Worm (Caenorhabditis elegans) whole organism, L4 larva: Measurements from ENCODE around the gene haf-2.

ENCODE experiments used
- F26F4.8 ChIP-seq: fragments of 200-800 bp; sonication (Bioruptor generic); conservative IDR thresholded peaks from 2 replicates; pipeline ENCODE4 v1.3.6; 2022; ENCODE audit warnings: missing genetic modification characterization, missing compliant biosample characterization
- F37D6.2 ChIP-seq: sonication (generic microtip); optimal IDR thresholded peaks from 2 replicates; lab custom pipeline; 2016; ENCODE audit warnings: mild to moderate bottlenecking, missing genetic modification characterization, missing compliant biosample characterization
- R02D3.7 ChIP-seq: fragments of 150-350 bp; sonication (generic microtip); optimal IDR thresholded peaks from 3 replicates; lab custom pipeline; 2014; ENCODE audit warnings: missing biosample characterization, missing genetic modification characterization
- T26A8.4 ChIP-seq: fragments of 200-800 bp; sonication (Bioruptor generic); IDR thresholded peaks from 2 replicates; pipeline ENCODE4 v1.3.6; 2022; ENCODE audit warnings: missing genetic modification characterization, missing compliant biosample characterization
- Y48G9A.11 ChIP-seq: fragments of 200-800 bp; sonication (Bioruptor generic); IDR thresholded peaks from 2 replicates; pipeline ENCODE4 v1.3.6; 2022; ENCODE audit warnings: missing genetic modification reagents, missing genetic modification characterization, missing compliant biosample characterization
- ZK546.5 ChIP-seq, 2 experiments: sonication (generic microtip); optimal IDR thresholded peaks; 2 replicates each; lab custom pipeline; 2017; ENCODE audit warnings: missing biosample characterization in 2 of 2, missing genetic modification characterization in 2 of 2
- aly-2 ChIP-seq: sonication (generic microtip); optimal IDR thresholded peaks from 2 replicates; lab custom pipeline; 2018; ENCODE audit warnings: missing biosample characterization, missing genetic modification characterization
- arid-1 ChIP-seq: fragments of 200-800 bp; sonication (Bioruptor generic); conservative IDR thresholded peaks from 2 replicates; pipeline ENCODE4 v1.3.6; 2022; ENCODE audit warnings: missing genetic modification reagents, missing genetic modification characterization, missing compliant biosample characterization
- ceh-28 ChIP-seq: fragments of 150-350 bp; optimal IDR thresholded peaks from 2 replicates; lab custom pipeline; 2014; ENCODE audit warnings: missing biosample characterization, missing genetic modification reagents, missing genetic modification characterization
- ceh-62 ChIP-seq: sonication (generic microtip); optimal IDR thresholded peaks from 2 replicates; lab custom pipeline; 2017; ENCODE audit warnings: missing biosample characterization, missing genetic modification characterization
- ceh-82 ChIP-seq: sonication (generic microtip); optimal IDR thresholded peaks from 2 replicates; lab custom pipeline; 2017; ENCODE audit warnings: missing biosample characterization, missing genetic modification characterization
- ces-1 ChIP-seq: fragments of 150-350 bp; sonication (generic microtip); optimal IDR thresholded peaks from 4 replicates; lab custom pipeline; 2014; ENCODE audit warnings: missing biosample characterization, missing genetic modification reagents, missing genetic modification characterization
- cey-2 ChIP-seq: sonication (generic microtip); optimal IDR thresholded peaks from 3 replicates; lab custom pipeline; 2017; ENCODE audit warnings: missing genetic modification characterization, mild to moderate bottlenecking, missing compliant biosample characterization, antibody characterized with exemption, borderline replicate concordance; ENCODE audit not compliant: insufficient read depth
- ctbp-1 ChIP-seq: fragments of 200-800 bp; sonication (Bioruptor generic); IDR thresholded peaks from 2 replicates; pipeline ENCODE4 v1.3.6; 2022; ENCODE audit warnings: missing genetic modification reagents, missing genetic modification characterization, missing compliant biosample characterization
- daf-12 ChIP-seq: fragments of 150-350 bp; optimal IDR thresholded peaks from 2 replicates; lab custom pipeline; 2014; ENCODE audit warnings: missing biosample characterization, missing genetic modification reagents, missing genetic modification characterization
- daf-16 ChIP-seq, 3 experiments: sonication (generic microtip); optimal IDR thresholded peaks; 2 replicates each; lab custom pipeline; 2016 to 2017; ENCODE audit warnings: missing genetic modification characterization in 3 of 3, missing genetic modification reagents in 3 of 3, mild to moderate bottlenecking in 2 of 3, missing compliant biosample characterization in 2 of 3, missing biosample characterization in 1 of 3, moderate library complexity in 1 of 3
- dmd-6 ChIP-seq: fragments of 200-800 bp; sonication (Bioruptor generic); IDR thresholded peaks from 2 replicates; pipeline ENCODE4 v1.3.6; 2022; ENCODE audit warnings: missing genetic modification reagents, missing genetic modification characterization, missing compliant biosample characterization
- dmd-9 ChIP-seq: fragments of 200-800 bp; sonication (Bioruptor generic); IDR thresholded peaks from 2 replicates; pipeline ENCODE4 v1.3.6; 2022; ENCODE audit warnings: missing genetic modification reagents, missing genetic modification characterization, missing compliant biosample characterization
- dpl-1 ChIP-seq: fragments of 150-350 bp; optimal IDR thresholded peaks from 2 replicates; lab custom pipeline; 2014; ENCODE audit warnings: missing biosample characterization, missing genetic modification reagents, missing genetic modification characterization
- egl-27 ChIP-seq: sonication (generic microtip); optimal IDR thresholded peaks from 3 replicates; lab custom pipeline; 2017; ENCODE audit warnings: missing biosample characterization, missing genetic modification reagents, missing genetic modification characterization
- fkh-10 ChIP-seq: fragments of 150-350 bp; optimal IDR thresholded peaks from 2 replicates; lab custom pipeline; 2014; ENCODE audit warnings: missing biosample characterization, missing genetic modification reagents, missing genetic modification characterization
- hlh-30 ChIP-seq: sonication (generic microtip); optimal IDR thresholded peaks from 2 replicates; lab custom pipeline; 2017; ENCODE audit warnings: antibody characterized with exemption, mild to moderate bottlenecking, missing genetic modification characterization, missing compliant biosample characterization; ENCODE audit not compliant: insufficient read depth
- hmg-1.1 ChIP-seq: fragments of 200-800 bp; sonication (Bioruptor generic); IDR thresholded peaks from 2 replicates; pipeline ENCODE4 v1.3.6; 2022; ENCODE audit warnings: missing genetic modification reagents, missing genetic modification characterization, missing compliant biosample characterization
- jun-1 ChIP-seq: fragments of 150-350 bp; optimal IDR thresholded peaks from 2 replicates; lab custom pipeline; 2014; ENCODE audit warnings: missing biosample characterization, missing genetic modification reagents, missing genetic modification characterization
- lim-7 ChIP-seq: fragments of 200-800 bp; sonication (Bioruptor generic); IDR thresholded peaks from 2 replicates; pipeline ENCODE4 v1.3.6; 2022; ENCODE audit warnings: missing genetic modification characterization, missing compliant biosample characterization
- lin-13 ChIP-seq: fragments of 150-350 bp; optimal IDR thresholded peaks from 2 replicates; lab custom pipeline; 2014; ENCODE audit warnings: missing biosample characterization, missing genetic modification reagents, missing genetic modification characterization
- lin-29 ChIP-seq: fragments of 200-800 bp; sonication (Bioruptor generic); IDR thresholded peaks from 2 replicates; pipeline ENCODE4 v1.3.6; 2022; ENCODE audit warnings: missing genetic modification reagents, missing genetic modification characterization, missing compliant biosample characterization
- lin-39 ChIP-seq: fragments of 150-350 bp; optimal IDR thresholded peaks from 2 replicates; lab custom pipeline; 2014; ENCODE audit warnings: missing biosample characterization, missing genetic modification reagents, missing genetic modification characterization
- mdl-1 ChIP-seq, 2 experiments: fragments of 150-350 bp in 1 of 2; sonication (generic microtip) in 1 of 2; optimal IDR thresholded peaks; 2 replicates each; lab custom pipeline; 2014 to 2017; ENCODE audit warnings: missing biosample characterization in 2 of 2, missing genetic modification characterization in 2 of 2
- mdt-29 ChIP-seq: fragments of 200-800 bp; sonication (Bioruptor generic); IDR thresholded peaks from 2 replicates; pipeline ENCODE4 v1.3.6; 2022; ENCODE audit warnings: missing genetic modification reagents, missing genetic modification characterization, missing compliant biosample characterization
- mes-2 ChIP-seq: sonication (generic microtip); optimal IDR thresholded peaks from 2 replicates; lab custom pipeline; 2016; ENCODE audit warnings: missing genotype, mild to moderate bottlenecking, missing genetic modification characterization, missing compliant biosample characterization; ENCODE audit not compliant: poor library complexity, severe bottlenecking
- mxl-3 ChIP-seq: fragments of 200-800 bp; sonication (Bioruptor generic); optimal IDR thresholded peaks from 2 replicates; lab custom pipeline; 2018; ENCODE audit warnings: mild to moderate bottlenecking, missing genetic modification characterization, missing compliant biosample characterization
- nhr-10 ChIP-seq: fragments of 150-350 bp; optimal IDR thresholded peaks from 2 replicates; lab custom pipeline; 2014; ENCODE audit warnings: missing biosample characterization, missing genetic modification characterization
- nhr-11 ChIP-seq: fragments of 150-350 bp; optimal IDR thresholded peaks from 2 replicates; lab custom pipeline; 2014; ENCODE audit warnings: missing biosample characterization, missing genetic modification characterization
- nhr-28 ChIP-seq: fragments of 150-350 bp; optimal IDR thresholded peaks from 2 replicates; lab custom pipeline; 2014; ENCODE audit warnings: missing biosample characterization, missing genetic modification characterization
- nhr-6 ChIP-seq: fragments of 150-350 bp; optimal IDR thresholded peaks from 2 replicates; lab custom pipeline; 2014; ENCODE audit warnings: missing biosample characterization, missing genetic modification characterization
- nhr-76 ChIP-seq: fragments of 150-350 bp; optimal IDR thresholded peaks from 2 replicates; lab custom pipeline; 2014; ENCODE audit warnings: missing biosample characterization, missing genetic modification characterization
- pha-4 ChIP-seq, 2 experiments: fragments of 150-350 bp in 1 of 2; fragments of 200-800 bp in 1 of 2; sonication (Bioruptor generic) in 1 of 2; IDR thresholded peaks in 1 of 2; optimal IDR thresholded peaks in 1 of 2; 2 replicates each; pipeline versions ENCODE4 v1.3.6 to Lab custom; 2014 to 2022; ENCODE audit warnings: missing genetic modification characterization in 2 of 2, missing genetic modification reagents in 2 of 2, missing biosample characterization in 1 of 2, missing compliant biosample characterization in 1 of 2
- rbr-2 ChIP-seq: sonication (generic microtip); optimal IDR thresholded peaks from 2 replicates; lab custom pipeline; 2016; ENCODE audit warnings: missing genotype, missing genetic modification characterization, missing compliant biosample characterization
- sdz-12 ChIP-seq: fragments of 200-800 bp; sonication (Bioruptor generic); optimal IDR thresholded peaks from 2 replicates; lab custom pipeline; 2018; ENCODE audit warnings: mild to moderate bottlenecking, missing genetic modification characterization, missing compliant biosample characterization
- skn-1 ChIP-seq: fragments of 150-350 bp; optimal IDR thresholded peaks from 2 replicates; lab custom pipeline; 2014; ENCODE audit warnings: missing biosample characterization, missing genetic modification characterization
- snpc-4 ChIP-seq: fragments of 150-350 bp; optimal IDR thresholded peaks from 2 replicates; lab custom pipeline; 2014; ENCODE audit warnings: missing biosample characterization, missing genetic modification characterization
- spr-1 ChIP-seq: sonication (generic microtip); optimal IDR thresholded peaks from 2 replicates; lab custom pipeline; 2016; ENCODE audit warnings: mild to moderate bottlenecking, missing genetic modification characterization, missing compliant biosample characterization
- spr-3 ChIP-seq: fragments of 200-800 bp; sonication (Bioruptor generic); optimal IDR thresholded peaks from 2 replicates; lab custom pipeline; 2018; ENCODE audit warnings: mild to moderate bottlenecking, missing genetic modification characterization, missing compliant biosample characterization
- tra-1 ChIP-seq: fragments of 200-800 bp; sonication (Bioruptor generic); IDR thresholded peaks from 2 replicates; pipeline ENCODE4 v1.3.6; 2022; ENCODE audit warnings: missing genetic modification reagents, missing genetic modification characterization, missing compliant biosample characterization
- unc-130 ChIP-seq: sonication (generic microtip); optimal IDR thresholded peaks from 2 replicates; lab custom pipeline; 2016; ENCODE audit warnings: missing genetic modification reagents, missing genetic modification characterization, missing compliant biosample characterization
- unc-39 ChIP-seq: sonication (generic microtip); optimal IDR thresholded peaks from 2 replicates; lab custom pipeline; 2017; ENCODE audit warnings: missing biosample characterization, missing genetic modification characterization
- vab-7 ChIP-seq: fragments of 200-800 bp; sonication (Bioruptor generic); IDR thresholded peaks from 2 replicates; pipeline ENCODE4 v1.3.6; 2022; ENCODE audit warnings: missing genetic modification reagents, missing genetic modification characterization, missing compliant biosample characterization
- zfp-3 ChIP-seq: fragments of 200-800 bp; sonication (Bioruptor generic); conservative IDR thresholded peaks from 2 replicates; pipeline ENCODE4 v1.3.6; 2022; ENCODE audit warnings: missing genetic modification reagents, missing genetic modification characterization, missing compliant biosample characterization
- zip-2 ChIP-seq: fragments of 150-350 bp; optimal IDR thresholded peaks from 2 replicates; lab custom pipeline; 2014; ENCODE audit warnings: missing biosample characterization, missing genetic modification characterization
- ztf-7 ChIP-seq: fragments of 150-350 bp; optimal IDR thresholded peaks from 2 replicates; lab custom pipeline; 2014; ENCODE audit warnings: missing biosample characterization, missing genetic modification characterization

The haf-2 gene

DNA sequence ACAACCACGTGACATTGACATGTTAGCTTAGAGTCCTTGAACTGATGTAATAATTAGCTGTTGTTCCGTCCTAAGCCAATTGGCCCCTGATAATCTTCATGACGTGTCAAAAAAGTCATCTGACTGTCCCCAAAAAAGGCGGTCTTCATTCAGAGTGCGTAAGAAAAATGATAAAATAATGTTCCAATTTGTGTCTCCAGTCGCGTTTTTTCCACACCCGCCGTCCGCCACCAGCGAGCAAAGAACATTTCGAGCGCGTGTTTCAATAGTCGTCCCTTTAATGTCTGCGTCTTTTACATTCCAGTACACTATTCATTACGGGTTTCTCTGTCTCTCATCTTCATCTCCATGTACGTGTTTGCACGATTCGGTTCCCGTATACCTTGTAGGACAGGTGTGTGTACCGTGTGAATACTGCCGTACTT lies 18.7 kb downstream of the haf-2 start (continued):
- no peak for TF ChIP-seq ces-1 (GFP tag; lab: Kevin White, UChicago)
- TF ChIP-seq unc-130 (GFP tag; lab: Kevin White, UChicago): no peak
- peak; percentile 71; the same call in 1 of the 2 replicates for TF ChIP-seq ctbp-1 (GFP tag; lab: Robert Waterston, UW)
- no peak for TF ChIP-seq zip-2 (tag; lab: Kevin White, UChicago)
- TF ChIP-seq mxl-3 (GFP tag; lab: Kevin White, UChicago): peak; percentile 94
- TF ChIP-seq T26A8.4 (GFP tag; lab: Robert Waterston, UW): peak; percentile 59; the same call in 1 of the 2 replicates
- peak; percentile 30 for TF ChIP-seq nhr-6 (tag; lab: Kevin White, UChicago)
- peak; percentile 27 for TF ChIP-seq dpl-1 (GFP tag; lab: Kevin White, UChicago)
- TF ChIP-seq ceh-28: no peak
- no peak for TF ChIP-seq mdt-29 (GFP tag; lab: Robert Waterston, UW)
- no peak for TF ChIP-seq ceh-62 (tag; lab: Kevin White, UChicago)
- TF ChIP-seq snpc-4 (tag; lab: Kevin White, UChicago): no peak
- peak; percentile 96 for TF ChIP-seq cey-2
- peak; percentile 90 for TF ChIP-seq hlh-30 (tag; lab: Kevin White, UChicago)
- TF ChIP-seq mdl-1 (tag; optimal IDR thresholded peaks at IDR 0.05; lab: Kevin White, UChicago): peak; percentile 89 to 95
- TF ChIP-seq skn-1: no peak
- no peak for TF ChIP-seq fkh-10 (GFP tag; lab: Kevin White, UChicago)
- TF ChIP-seq sdz-12 (GFP tag; lab: Kevin White, UChicago): no peak
- TF ChIP-seq vab-7 (GFP tag; lab: Robert Waterston, UW): no peak
- no peak for TF ChIP-seq lim-7 (GFP tag; lab: Robert Waterston, UW)
- TF ChIP-seq F26F4.8: no peak
- no peak for TF ChIP-seq aly-2
- peak; percentile 65 for TF ChIP-seq mes-2 (tag; lab: Kevin White, UChicago)
- TF ChIP-seq lin-13 (GFP tag; lab: Kevin White, UChicago): no peak
- TF ChIP-seq unc-39: no peak
- TF ChIP-seq ztf-7 (tag; lab: Kevin White, UChicago): peak; percentile 36
- TF ChIP-seq nhr-76: peak; percentile 33
- peak; percentile 32 for TF ChIP-seq nhr-10
- TF ChIP-seq nhr-11 (tag; lab: Kevin White, UChicago): peak; percentile 72
- TF ChIP-seq spr-3 (GFP tag; lab: Kevin White, UChicago): no peak
- peak; percentile 61 for TF ChIP-seq hmg-1.1 (GFP tag; lab: Robert Waterston, UW)
- TF ChIP-seq pha-4 (GFP tag; IDR thresholded peaks at IDR 0.05; lab: Robert Waterston, UW): no peak
- peak; percentile 17 for TF ChIP-seq pha-4 (tag; optimal IDR thresholded peaks at IDR 0.05; lab: Kevin White, UChicago)
- TF ChIP-seq rbr-2: peak; percentile 60
- TF ChIP-seq zfp-3 (GFP tag; lab: Robert Waterston, UW): no peak
- no peak for TF ChIP-seq ceh-82 (tag; lab: Kevin White, UChicago)
- TF ChIP-seq nhr-28 (tag; lab: Kevin White, UChicago): peak; percentile 97
- no peak for TF ChIP-seq dmd-9 (GFP tag; lab: Robert Waterston, UW)
- peak; percentile 42 for TF ChIP-seq spr-1 (tag; lab: Kevin White, UChicago)
- no peak for TF ChIP-seq lin-29 (GFP tag; lab: Robert Waterston, UW)
- TF ChIP-seq R02D3.7 (tag; lab: Kevin White, UChicago): no peak
- TF ChIP-seq Y48G9A.11: no peak
- no peak; the same call in 1 of the 2 replicates for TF ChIP-seq tra-1 (GFP tag; lab: Robert Waterston, UW)
- no peak for TF ChIP-seq daf-16 (GFP tag; optimal IDR thresholded peaks at IDR 0.05; lab: Kevin White, UChicago)
- peak; percentile 59 for TF ChIP-seq daf-16 (tag; optimal IDR thresholded peaks at IDR 0.05; lab: Kevin White, UChicago)
- TF ChIP-seq ZK546.5 (tag; optimal IDR thresholded peaks at IDR 0.05; lab: Kevin White, UChicago): no peak
- TF ChIP-seq daf-12 (tag; lab: Kevin White, UChicago): no peak
- TF ChIP-seq lin-39 (tag; lab: Kevin White, UChicago): no peak
- TF ChIP-seq egl-27: no peak
- 0 out of 2 replicates have a peak, but pooled peaks have one; percentile 4 for TF ChIP-seq arid-1 (GFP tag; lab: Robert Waterston, UW)
- peak; percentile 93 for TF ChIP-seq dmd-6 (GFP tag; lab: Robert Waterston, UW)
- no peak for TF ChIP-seq jun-1 (tag; lab: Kevin White, UChicago)
- no peak for TF ChIP-seq F37D6.2
